Fruit fly (Drosophila melanogaster) whole organism: ENCODE results near the gene lectin-22C.

Source experiments
- CG8478 ChIP-seq: fragments of >200 bp; optimal IDR thresholded peaks from 2 replicates; lab custom pipeline; 2018; ENCODE audit warnings: inconsistent platforms
- Dll ChIP-seq: fragments of >200 bp; optimal IDR thresholded peaks from 2 replicates; lab custom pipeline; 2017
- EcR ChIP-seq, 2 experiments: fragments of >200 bp; optimal IDR thresholded peaks; 2 replicates each; lab custom pipeline; 2017; ENCODE audit warnings: missing biosample characterization in 2 of 2, missing genetic modification characterization in 2 of 2, missing genetic modification reagents in 2 of 2
- pan ChIP-seq: fragments of >200 bp; optimal IDR thresholded peaks from 2 replicates; lab custom pipeline; 2017
- psq ChIP-seq: fragments of >200 bp; optimal IDR thresholded peaks from 2 replicates; lab custom pipeline; 2017
- usp ChIP-seq: fragments of >200 bp; optimal IDR thresholded peaks from 2 replicates; lab custom pipeline; 2017; ENCODE audit warnings: missing biosample characterization, missing genetic modification characterization, mixed read lengths

Gene lectin-22C

dm6 chr2L:2031522-2031921, 5.5 kb downstream of the lectin-22C start:
- TF ChIP-seq psq (lab: Kevin White, UChicago) (no peak), CG8478 (no peak), EcR (GFP tag; optimal IDR thresholded peaks at IDR 0.05; lab: Kevin White, UChicago) (no peak), usp (GFP tag; lab: Kevin White, UChicago) (no peak), Dll (lab: Kevin White, UChicago) (no peak), pan (lab: Kevin White, UChicago) (no peak)

dm6 chr2L:2022823-2023222, 14.2 kb downstream of the lectin-22C start:
- TF ChIP-seq pan (lab: Kevin White, UChicago), result no peak
- no peak for TF ChIP-seq EcR (GFP tag; optimal IDR thresholded peaks at IDR 0.05; lab: Kevin White, UChicago)
- TF ChIP-seq usp (GFP tag; lab: Kevin White, UChicago), result no peak
- TF ChIP-seq psq (lab: Kevin White, UChicago), result no peak
- no peak for TF ChIP-seq Dll (lab: Kevin White, UChicago)
- TF ChIP-seq CG8478, result no peak

dm6 chr2L:2015204-2015603, 21.9 kb downstream of the lectin-22C start:
- TF ChIP-seq pan (lab: Kevin White, UChicago) (no peak), Dll (lab: Kevin White, UChicago) (no peak), EcR (GFP tag; optimal IDR thresholded peaks at IDR 0.05; lab: Kevin White, UChicago) (no peak), usp (GFP tag; lab: Kevin White, UChicago) (no peak), CG8478 (no peak), psq (lab: Kevin White, UChicago) (no peak)

- no peak for TF ChIP-seq usp (GFP tag; lab: Kevin White, UChicago)
Measured at dm6 chr2L:2013836-2014434, 23.1 kb downstream of the lectin-22C start.

dm6 chr2L:2013057-2013456, 24.0 kb downstream of the lectin-22C start:
- TF ChIP-seq pan (lab: Kevin White, UChicago) (no peak), usp (GFP tag; lab: Kevin White, UChicago) (no peak), EcR (GFP tag; optimal IDR thresholded peaks at IDR 0.05; lab: Kevin White, UChicago) (no peak), psq (lab: Kevin White, UChicago) (no peak), Dll (lab: Kevin White, UChicago) (no peak), CG8478 (no peak)

- TF ChIP-seq usp (GFP tag; lab: Kevin White, UChicago) (no peak), Dll (lab: Kevin White, UChicago) (no peak), EcR (GFP tag; optimal IDR thresholded peaks at IDR 0.05; lab: Kevin White, UChicago) (no peak), CG8478 (no peak), psq (lab: Kevin White, UChicago) (no peak), pan (lab: Kevin White, UChicago) (no peak)
Measured at dm6 chr2L:2011430-2011829, 25.6 kb downstream of the lectin-22C start.

- no peak for TF ChIP-seq usp (GFP tag; lab: Kevin White, UChicago)
- TF ChIP-seq Dll (lab: Kevin White, UChicago), result no peak
- no peak for TF ChIP-seq EcR (GFP tag; optimal IDR thresholded peaks at IDR 0.05; lab: Kevin White, UChicago)
- TF ChIP-seq pan (lab: Kevin White, UChicago), result no peak
- no peak for TF ChIP-seq psq (lab: Kevin White, UChicago)
- no peak for TF ChIP-seq CG8478
Measured at dm6 chr2L:2010335-2011061, 26.6 kb downstream of the lectin-22C start.

- TF ChIP-seq Dll (lab: Kevin White, UChicago), result no peak
- TF ChIP-seq psq (lab: Kevin White, UChicago), result no peak
- TF ChIP-seq usp (GFP tag; lab: Kevin White, UChicago), result no peak
- no peak for TF ChIP-seq pan (lab: Kevin White, UChicago)
- TF ChIP-seq EcR (GFP tag; optimal IDR thresholded peaks at IDR 0.05; lab: Kevin White, UChicago), result no peak
- no peak for TF ChIP-seq CG8478
Measured at dm6 chr2L:2008980-2009954, 27.8 kb downstream of the lectin-22C start, which contains the start of gene CG4238. Gene CG4238, plus strand, starts transcription at chr2L:2009859.

dm6 chr2L:2008114-2008513, 29.0 kb downstream of the lectin-22C start, which contains the start of gene Nplp4:
Gene Nplp4, plus strand, starts transcription at chr2L:2008414.
- TF ChIP-seq psq (lab: Kevin White, UChicago) (no peak), usp (GFP tag; lab: Kevin White, UChicago) (no peak), CG8478 (no peak), EcR (GFP tag; optimal IDR thresholded peaks at IDR 0.05; lab: Kevin White, UChicago) (no peak), pan (lab: Kevin White, UChicago) (no peak), Dll (lab: Kevin White, UChicago) (no peak)

- no peak for TF ChIP-seq psq (lab: Kevin White, UChicago)
- no peak for TF ChIP-seq Dll (lab: Kevin White, UChicago)
- no peak for TF ChIP-seq pan (lab: Kevin White, UChicago)
- TF ChIP-seq usp (GFP tag; lab: Kevin White, UChicago), result no peak
- no peak for TF ChIP-seq EcR (GFP tag; optimal IDR thresholded peaks at IDR 0.05; lab: Kevin White, UChicago)
- TF ChIP-seq CG8478, result no peak
Measured at dm6 chr2L:2007093-2007492, 30.0 kb downstream of the lectin-22C start, which contains the start of gene CG15353. Gene CG15353, minus strand, starts transcription at chr2L:2007193.
